Worm (Caenorhabditis elegans): ENCODE results near the gene F23A7.8.
A peak's percentile ranks its signal among the peaks of the same experiment; 100 is the strongest.

The F23A7.8 gene

ce11 chrX:16209660-16210059 is 3.5 kb upstream of the F23A7.8 start:
- TF ChIP-seq ceh-28 (tag; optimal IDR thresholded peaks at IDR 0.05) (no peak), lir-3 (tag; optimal IDR thresholded peaks at IDR 0.05) (peak; percentile 79), lim-7 (GFP tag; IDR thresholded peaks at IDR 0.05) (peak; percentile 96), madf-9 (GFP tag; conservative IDR thresholded peaks at IDR 0.05) (peak; percentile 91), ceh-62 (tag; optimal IDR thresholded peaks at IDR 0.05) (no peak), aly-2 (tag; optimal IDR thresholded peaks at IDR 0.05) (no peak), nhr-41 (GFP tag; IDR thresholded peaks at IDR 0.05) (peak; percentile 70; the same call in 1 of the 2 replicates), ctbp-1 (GFP tag; IDR thresholded peaks at IDR 0.05) (peak; percentile 96), ztf-7 (tag; optimal IDR thresholded peaks at IDR 0.05) (peak; percentile 90), unc-130 (GFP tag; optimal IDR thresholded peaks at IDR 0.05) (peak; percentile 48), F37D6.2 (tag; optimal IDR thresholded peaks at IDR 0.05) (peak; percentile 93), D1046.2 (GFP tag; IDR thresholded peaks at IDR 0.05) (peak; percentile 89), aha-1 (tag) (peak; percentile 99), tra-1 (GFP tag; IDR thresholded peaks at IDR 0.05) (peak; percentile 93), nhr-102 (tag; optimal IDR thresholded peaks at IDR 0.05) (peak; percentile 95), hlh-11 (tag; optimal IDR thresholded peaks at IDR 0.05) (peak; percentile 85), ceh-32 (tag; optimal IDR thresholded peaks at IDR 0.05; ENCODE audit: poor library complexity) (peak; percentile 66), madf-5 (GFP tag; IDR thresholded peaks at IDR 0.05) (peak; percentile 86 to 94), dmd-8 (GFP tag; IDR thresholded peaks at IDR 0.05) (peak; percentile 97), attf-4 (tag; optimal IDR thresholded peaks at IDR 0.05) (peak; percentile 17), saeg-2 (GFP tag; IDR thresholded peaks at IDR 0.05) (peak; percentile 96), nhr-42 (GFP tag; IDR thresholded peaks at IDR 0.05) (peak; percentile 94), rbr-2 (tag; optimal IDR thresholded peaks at IDR 0.05) (peak; percentile 92), zfp-2 (tag; optimal IDR thresholded peaks at IDR 0.05) (peak; percentile 52), R02D3.7 (tag; optimal IDR thresholded peaks at IDR 0.05) (no peak), F26F4.8 (GFP tag; conservative IDR thresholded peaks at IDR 0.05) (peak; percentile 91), snpc-1.2 (GFP tag; IDR thresholded peaks at IDR 0.05) (peak; percentile 88), zip-11 (GFP tag; IDR thresholded peaks at IDR 0.05) (peak; percentile 86), nhr-25 (tag; optimal IDR thresholded peaks at IDR 0.05; ENCODE audit: borderline replicate concordance, insufficient read depth) (peak; percentile 8), Y75B8A.6 (GFP tag; IDR thresholded peaks at IDR 0.05) (peak; percentile 85; the same call in 1 of the 2 replicates), tag-97 (GFP tag; IDR thresholded peaks at IDR 0.05) (no peak), T26A8.4 (GFP tag; IDR thresholded peaks at IDR 0.05) (peak; percentile 95), dmd-9 (GFP tag; IDR thresholded peaks at IDR 0.05) (peak; percentile 86), hif-1 (tag; optimal IDR thresholded peaks at IDR 0.05) (peak in 1 of 2 experiments; percentile 48), ceh-44 (GFP tag; IDR thresholded peaks at IDR 0.05) (peak; percentile 85), daf-16 (GFP tag; optimal IDR thresholded peaks at IDR 0.05) (peak; percentile 91 to 92), daf-16 (tag; optimal IDR thresholded peaks at IDR 0.05) (peak; percentile 77), ZK546.5 (tag; optimal IDR thresholded peaks at IDR 0.05) (no peak), lin-39 (tag; optimal IDR thresholded peaks at IDR 0.05) (no peak), Y48G9A.11 (GFP tag; IDR thresholded peaks at IDR 0.05) (peak; percentile 77), mxl-2 (GFP tag; conservative IDR thresholded peaks at IDR 0.05) (peak; percentile 75), sdz-12 (GFP tag; optimal IDR thresholded peaks at IDR 0.05) (peak; percentile 45), ama-1 (optimal IDR thresholded peaks at IDR 0.05) (no peak), zag-1 (tag; optimal IDR thresholded peaks at IDR 0.05) (peak; percentile 30), jun-1 (tag; optimal IDR thresholded peaks at IDR 0.05) (peak; percentile 67), pqm-1 (tag; optimal IDR thresholded peaks at IDR 0.05) (no peak), fos-1 (tag; optimal IDR thresholded peaks at IDR 0.05) (no peak), F49E8.2 (tag; optimal IDR thresholded peaks at IDR 0.05; ENCODE audit: borderline replicate concordance) (peak; percentile 39), set-16 (GFP tag; IDR thresholded peaks at IDR 0.05) (peak; percentile 64), Y5F2A.4 (GFP tag; optimal IDR thresholded peaks at IDR 0.05) (peak; percentile 87), nhr-237 (tag; optimal IDR thresholded peaks at IDR 0.05) (peak; percentile 55), nhr-6 (tag; optimal IDR thresholded peaks at IDR 0.05) (peak; percentile 90)
